Worm (Caenorhabditis elegans): ENCODE results near the gene F28A12.3.

The F28A12.3 gene

DNA sequence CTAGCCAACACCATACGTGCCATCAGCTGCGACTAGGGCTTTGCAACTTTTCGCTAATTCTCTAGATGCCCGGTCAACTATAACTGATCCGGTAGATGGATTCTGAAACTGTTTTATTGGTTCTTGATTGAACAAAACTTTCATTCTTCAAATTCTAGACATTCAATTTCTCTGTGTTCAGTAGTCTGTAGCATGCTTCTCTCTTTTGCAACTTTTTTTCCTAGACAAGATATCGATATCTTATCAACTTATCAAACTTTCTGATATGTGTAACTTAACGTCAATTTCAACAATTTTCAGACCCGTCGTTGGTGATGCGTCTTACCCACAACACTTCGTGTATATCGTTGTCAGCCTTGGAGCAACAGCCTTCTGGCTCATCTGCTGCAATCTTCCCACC, 24.6 kb upstream of the F28A12.3 start, which contains the start of gene ZC190.4:
Gene ZC190.4, plus strand, starts transcription at position 301 of the 400 bp plus-strand sequence.
- TF ChIP-seq ceh-9 (tag; optimal IDR thresholded peaks at IDR 0.05) (no peak), hmg-11 (tag; optimal IDR thresholded peaks at IDR 0.05) (no peak), pqm-1 (tag; optimal IDR thresholded peaks at IDR 0.05) (no peak)

DNA sequence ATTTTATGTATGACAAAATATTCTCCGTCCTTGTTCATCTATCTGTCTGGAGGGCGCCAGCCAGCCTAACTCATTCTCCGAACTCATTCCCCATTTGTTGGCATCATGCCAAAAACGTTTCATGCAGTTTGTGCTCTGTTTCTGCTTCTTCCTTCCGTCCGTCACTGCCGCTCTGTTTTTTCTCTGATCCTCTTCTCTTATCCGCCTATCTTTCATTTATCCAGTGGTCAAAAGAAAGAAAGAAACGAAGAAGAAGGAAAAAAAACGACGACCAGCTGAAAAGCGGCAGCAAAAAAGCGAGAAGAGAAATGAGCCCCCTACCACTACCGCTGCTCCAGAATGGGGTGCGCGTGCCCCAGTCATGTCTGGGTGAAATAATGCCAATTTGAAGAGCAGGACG, 21.9 kb upstream of the F28A12.3 start:
- TF ChIP-seq nhr-43 (tag; optimal IDR thresholded peaks at IDR 0.05; ENCODE audit: poor library complexity, severe bottlenecking) = no peak
- TF ChIP-seq daf-12 (tag; optimal IDR thresholded peaks at IDR 0.05) = no peak
- TF ChIP-seq snpc-4 (tag; optimal IDR thresholded peaks at IDR 0.05) = peak; percentile 15
- TF ChIP-seq R02D3.7 (tag; optimal IDR thresholded peaks at IDR 0.05) = no peak
- TF ChIP-seq lin-39 (tag; optimal IDR thresholded peaks at IDR 0.05) = peak; percentile 66
- no peak for TF ChIP-seq ztf-11 (tag; optimal IDR thresholded peaks at IDR 0.05)
- TF ChIP-seq zag-1 (tag; optimal IDR thresholded peaks at IDR 0.05) = no peak
- peak; percentile 56 for TF ChIP-seq nfya-1 (tag; optimal IDR thresholded peaks at IDR 0.05; ENCODE audit: insufficient read depth)
- peak; percentile 66 for TF ChIP-seq tbx-2 (tag; optimal IDR thresholded peaks at IDR 0.05)
- TF ChIP-seq eor-1 (tag; optimal IDR thresholded peaks at IDR 0.05) = no peak
- peak; percentile 9 for TF ChIP-seq hmg-11 (tag; optimal IDR thresholded peaks at IDR 0.05)
- TF ChIP-seq nhr-237 (tag; optimal IDR thresholded peaks at IDR 0.05) = no peak
- no peak for TF ChIP-seq fkh-2 (tag; optimal IDR thresholded peaks at IDR 0.05)
- TF ChIP-seq elt-1 (tag; optimal IDR thresholded peaks at IDR 0.05) = no peak

DNA sequence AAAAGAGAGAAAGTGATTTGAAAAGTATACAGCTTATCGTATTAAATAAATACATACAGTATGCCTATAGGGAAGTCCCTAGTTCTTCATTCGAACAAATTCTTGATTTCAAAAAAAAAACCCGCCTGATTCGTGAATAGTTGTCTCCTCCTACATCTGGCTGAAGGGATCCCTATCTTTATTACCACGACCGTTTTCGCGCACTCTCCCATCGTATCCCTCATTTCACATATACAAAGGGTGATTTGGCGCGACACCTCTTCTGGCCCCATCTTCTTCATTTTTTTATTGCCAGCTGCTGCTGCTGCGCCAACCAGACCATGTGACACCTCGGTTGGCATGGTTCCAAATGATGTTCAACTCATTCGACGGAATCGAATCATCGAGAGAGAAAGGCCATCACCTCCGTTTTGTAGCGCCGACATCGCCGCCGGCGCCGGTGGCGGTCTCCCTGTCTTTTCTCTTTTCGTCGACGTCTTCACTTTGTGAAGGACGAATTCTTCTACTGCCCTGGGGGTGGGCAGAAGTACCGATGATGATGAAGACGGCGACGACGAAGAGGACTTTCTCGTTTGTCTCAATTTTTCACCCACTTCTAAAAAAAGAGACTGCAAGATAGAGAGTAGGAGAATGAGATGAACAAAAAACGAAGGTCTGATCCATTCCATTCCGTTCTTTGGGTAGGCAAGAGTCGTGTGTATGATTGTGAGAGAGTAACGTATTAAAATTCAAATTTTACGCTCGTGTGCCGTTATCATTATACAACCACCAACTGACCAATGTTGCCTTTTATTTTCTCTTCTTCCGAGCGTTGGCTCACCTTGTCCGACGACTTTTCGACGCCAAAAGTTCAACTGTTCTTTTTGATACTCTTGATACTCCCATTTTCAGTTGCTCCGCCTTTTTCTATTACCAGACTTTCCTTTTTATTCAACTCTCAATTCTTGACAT, 21.2 kb upstream of the F28A12.3 start:
- TF ChIP-seq ceh-28 (tag; optimal IDR thresholded peaks at IDR 0.05) = no peak
- TF ChIP-seq hmg-11 (tag; optimal IDR thresholded peaks at IDR 0.05) = no peak
- TF ChIP-seq nhr-76 (tag; optimal IDR thresholded peaks at IDR 0.05) = no peak
- TF ChIP-seq elt-2 (tag; optimal IDR thresholded peaks at IDR 0.05) = no peak
- TF ChIP-seq nhr-11 (tag; optimal IDR thresholded peaks at IDR 0.05) = no peak
- TF ChIP-seq fkh-10 (GFP tag; optimal IDR thresholded peaks at IDR 0.05) = no peak
- TF ChIP-seq nhr-23 (tag; optimal IDR thresholded peaks at IDR 0.05) = peak; percentile 57
- no peak for TF ChIP-seq ceh-82 (tag; optimal IDR thresholded peaks at IDR 0.05)
- no peak for TF ChIP-seq ztf-11 (tag; optimal IDR thresholded peaks at IDR 0.05)
- no peak for TF ChIP-seq nhr-77 (tag; optimal IDR thresholded peaks at IDR 0.05)
- no peak for TF ChIP-seq unc-39 (tag; optimal IDR thresholded peaks at IDR 0.05)
- TF ChIP-seq snpc-4 (tag; optimal IDR thresholded peaks at IDR 0.05) = no peak
- no peak for TF ChIP-seq nhr-28 (tag; optimal IDR thresholded peaks at IDR 0.05)
- no peak for TF ChIP-seq aly-2 (tag; optimal IDR thresholded peaks at IDR 0.05)
- TF ChIP-seq lsy-12 (tag; optimal IDR thresholded peaks at IDR 0.05) = peak; percentile 36
- no peak for TF ChIP-seq elt-3 (tag; optimal IDR thresholded peaks at IDR 0.05)
- no peak for TF ChIP-seq nhr-237 (tag; optimal IDR thresholded peaks at IDR 0.05)
- TF ChIP-seq nfya-1 (tag; optimal IDR thresholded peaks at IDR 0.05; ENCODE audit: insufficient read depth) = peak; percentile 7
- TF ChIP-seq egl-27 (tag; optimal IDR thresholded peaks at IDR 0.05) = no peak
- no peak for TF ChIP-seq mdl-1 (tag; optimal IDR thresholded peaks at IDR 0.05)
- TF ChIP-seq mml-1 (tag; optimal IDR thresholded peaks at IDR 0.05) = no peak
- no peak for TF ChIP-seq sea-2 (GFP tag; optimal IDR thresholded peaks at IDR 0.05)
- no peak for TF ChIP-seq nhr-12 (tag; optimal IDR thresholded peaks at IDR 0.05)
- TF ChIP-seq ceh-9 (tag; optimal IDR thresholded peaks at IDR 0.05) = no peak
- TF ChIP-seq pha-4 (tag; optimal IDR thresholded peaks at IDR 0.05) = no peak
- TF ChIP-seq daf-12 (tag; optimal IDR thresholded peaks at IDR 0.05) = no peak
- no peak for TF ChIP-seq ZK546.5 (tag; optimal IDR thresholded peaks at IDR 0.05)
- TF ChIP-seq zag-1 (tag; optimal IDR thresholded peaks at IDR 0.05) = no peak
- TF ChIP-seq fkh-2 (tag; optimal IDR thresholded peaks at IDR 0.05) = no peak
- TF ChIP-seq elt-1 (tag; optimal IDR thresholded peaks at IDR 0.05) = peak; percentile 46
- TF ChIP-seq R02D3.7 (tag; optimal IDR thresholded peaks at IDR 0.05) = no peak
- TF ChIP-seq pqm-1 (tag; optimal IDR thresholded peaks at IDR 0.05) = peak; percentile 60
- no peak for TF ChIP-seq egl-5 (tag; optimal IDR thresholded peaks at IDR 0.05)
- no peak for TF ChIP-seq ama-1 (optimal IDR thresholded peaks at IDR 0.05)
- TF ChIP-seq lin-15B (tag; optimal IDR thresholded peaks at IDR 0.05) = no peak
- TF ChIP-seq jun-1 (tag; optimal IDR thresholded peaks at IDR 0.05) = no peak
- TF ChIP-seq nhr-67 (tag; optimal IDR thresholded peaks at IDR 0.05) = no peak
- no peak for TF ChIP-seq fos-1 (tag; optimal IDR thresholded peaks at IDR 0.05)
- no peak for TF ChIP-seq ceh-16 (tag; optimal IDR thresholded peaks at IDR 0.05)
- no peak for TF ChIP-seq ztf-4 (tag; optimal IDR thresholded peaks at IDR 0.05)
- TF ChIP-seq nhr-25 (tag; optimal IDR thresholded peaks at IDR 0.05) = peak; percentile 93
- peak; percentile 37 for TF ChIP-seq unc-62 (GFP tag; optimal IDR thresholded peaks at IDR 0.05)
- TF ChIP-seq tbx-2 (tag; optimal IDR thresholded peaks at IDR 0.05) = no peak
- no peak for TF ChIP-seq eor-1 (tag; optimal IDR thresholded peaks at IDR 0.05)
- TF ChIP-seq lin-39 (tag; optimal IDR thresholded peaks at IDR 0.05) = no peak
- peak; percentile 54 for TF ChIP-seq nhr-43 (tag; optimal IDR thresholded peaks at IDR 0.05; ENCODE audit: poor library complexity, severe bottlenecking)

Data from whole organism, L3 larva.